Worm (Caenorhabditis elegans) whole organism, early embryonic: Measurements from ENCODE around the gene droe-4.

ENCODE experiments used
- B0310.2 ChIP-seq: sonication (generic microtip); optimal IDR thresholded peaks from 2 replicates; lab custom pipeline; 2016; ENCODE audit warnings: mild to moderate bottlenecking, missing genetic modification characterization, missing compliant biosample characterization
- F13C5.2 ChIP-seq: sonication (generic microtip); optimal IDR thresholded peaks from 2 replicates; lab custom pipeline; 2017; ENCODE audit warnings: mild to moderate bottlenecking, missing genetic modification characterization, inconsistent platforms, missing compliant biosample characterization
- aly-1 ChIP-seq: sonication (generic microtip); optimal IDR thresholded peaks from 2 replicates; lab custom pipeline; 2016; ENCODE audit warnings: missing genetic modification characterization, missing compliant biosample characterization
- ama-1 ChIP-seq: fragments of 150-350 bp; optimal IDR thresholded peaks from 2 replicates; lab custom pipeline; 2014
- ceh-13 ChIP-seq: fragments of 200-800 bp; sonication (Bioruptor generic); optimal IDR thresholded peaks from 2 replicates; lab custom pipeline; 2018; ENCODE audit warnings: mild to moderate bottlenecking, missing genetic modification characterization, missing compliant biosample characterization
- ceh-36 ChIP-seq: sonication (generic microtip); optimal IDR thresholded peaks from 2 replicates; lab custom pipeline; 2016; ENCODE audit warnings: missing genetic modification characterization, inconsistent platforms, missing compliant biosample characterization
- ets-7 ChIP-seq: sonication (generic microtip); optimal IDR thresholded peaks from 2 replicates; lab custom pipeline; 2016; ENCODE audit warnings: missing genotype, missing genetic modification characterization, missing compliant biosample characterization
- flt-1 ChIP-seq: fragments of 200-800 bp; sonication (Bioruptor generic); IDR thresholded peaks from 2 replicates; pipeline ENCODE4 v1.3.6; 2022; ENCODE audit warnings: missing genetic modification characterization, missing compliant biosample characterization
- hmg-4 ChIP-seq: fragments of 200-800 bp; sonication (Bioruptor generic); optimal IDR thresholded peaks from 2 replicates; lab custom pipeline; 2018; ENCODE audit warnings: mild to moderate bottlenecking, missing genetic modification characterization, missing compliant biosample characterization
- hnd-1 ChIP-seq: sonication (generic microtip); optimal IDR thresholded peaks from 2 replicates; lab custom pipeline; 2016; ENCODE audit warnings: missing genetic modification characterization, missing compliant biosample characterization
- scrt-1 ChIP-seq: fragments of 200-800 bp; sonication (Bioruptor generic); IDR thresholded peaks from 2 replicates; pipeline ENCODE4 v1.3.6; 2022; ENCODE audit warnings: missing genetic modification characterization, missing compliant biosample characterization
- sea-1 ChIP-seq: fragments of 200-800 bp; sonication (Bioruptor generic); conservative IDR thresholded peaks from 2 replicates; pipeline ENCODE4 v1.3.6; 2022; ENCODE audit warnings: missing genetic modification characterization, missing compliant biosample characterization
- tbx-37 ChIP-seq: fragments of 200-800 bp; sonication (Bioruptor generic); conservative IDR thresholded peaks from 2 replicates; pipeline ENCODE4 v1.3.6; 2022; ENCODE audit warnings: missing genetic modification reagents, missing genetic modification characterization, missing compliant biosample characterization
- tra-4 ChIP-seq: sonication (generic microtip); optimal IDR thresholded peaks from 2 replicates; lab custom pipeline; 2017; ENCODE audit warnings: missing genetic modification characterization, missing compliant biosample characterization

- TF ChIP-seq aly-1, result no peak
- TF ChIP-seq scrt-1 (GFP tag; lab: Robert Waterston, UW), result no peak
- TF ChIP-seq tra-4 (tag; lab: Kevin White, UChicago), result no peak
- TF ChIP-seq ceh-13 (GFP tag; lab: Kevin White, UChicago), result no peak
- TF ChIP-seq flt-1 (GFP tag; lab: Robert Waterston, UW), result no peak
- TF ChIP-seq ama-1 (lab: Kevin White, UChicago), result no peak
- TF ChIP-seq sea-1 (GFP tag; lab: Robert Waterston, UW), result no peak
- TF ChIP-seq hnd-1 (tag; lab: Kevin White, UChicago), result no peak
- TF ChIP-seq ceh-36 (tag; lab: Kevin White, UChicago), result no peak
- TF ChIP-seq tbx-37 (GFP tag; lab: Robert Waterston, UW), result no peak
- TF ChIP-seq ets-7, result no peak
- no peak for TF ChIP-seq F13C5.2 (tag; lab: Kevin White, UChicago)
- no peak for TF ChIP-seq hmg-4 (GFP tag; lab: Kevin White, UChicago)
- TF ChIP-seq B0310.2 (tag; lab: Kevin White, UChicago), result no peak
Measured at ce11 chrV:14017476-14017875, 25.0 kb downstream of the droe-4 start, which contains the start of gene srh-308.
